Worm (Caenorhabditis elegans) whole organism, young adult: ENCODE results near the gene C27D8.3.

Experiments used
- B0261.1 ChIP-seq: sonication (generic microtip); optimal IDR thresholded peaks from 2 replicates; lab custom pipeline; 2016; ENCODE audit warnings: mild to moderate bottlenecking, missing genetic modification characterization, moderate library complexity, missing compliant biosample characterization
- B0336.3 ChIP-seq: fragments of 200-800 bp; sonication (Bioruptor generic); IDR thresholded peaks from 2 replicates; pipeline ENCODE4 v1.3.6; 2022; ENCODE audit warnings: missing genetic modification characterization, missing compliant biosample characterization
- D2030.7 ChIP-seq: fragments of 200-800 bp; sonication (Bioruptor generic); IDR thresholded peaks from 2 replicates; pipeline ENCODE4 v1.3.6; 2022; ENCODE audit warnings: missing genetic modification reagents, missing genetic modification characterization, missing compliant biosample characterization
- F33H1.4 ChIP-seq: fragments of 200-800 bp; sonication (Bioruptor generic); IDR thresholded peaks from 2 replicates; pipeline ENCODE4 v1.3.6; 2022; ENCODE audit warnings: missing genetic modification reagents, missing genetic modification characterization, missing compliant biosample characterization
- F49E8.2 ChIP-seq: sonication (generic microtip); optimal IDR thresholded peaks from 3 replicates; lab custom pipeline; 2017; ENCODE audit warnings: missing genetic modification characterization, mild to moderate bottlenecking, missing compliant biosample characterization, antibody characterized with exemption, moderate library complexity; ENCODE audit not compliant: insufficient read depth
- T26A5.8 ChIP-seq: sonication (generic microtip); optimal IDR thresholded peaks from 2 replicates; lab custom pipeline; 2016; ENCODE audit warnings: missing genetic modification characterization, missing compliant biosample characterization
- Y53G8AR.9 ChIP-seq: fragments of 200-800 bp; sonication (Bioruptor generic); conservative IDR thresholded peaks from 2 replicates; pipeline ENCODE4 v1.3.6; 2022; ENCODE audit warnings: missing genetic modification reagents, missing genetic modification characterization, missing compliant biosample characterization
- Y56A3A.18 ChIP-seq: fragments of 200-800 bp; sonication (Bioruptor generic); IDR thresholded peaks from 2 replicates; pipeline ENCODE4 v1.3.6; 2022; ENCODE audit warnings: missing genetic modification reagents, missing genetic modification characterization, missing compliant biosample characterization
- Y67H2A.10 ChIP-seq: fragments of 200-800 bp; sonication (Bioruptor generic); conservative IDR thresholded peaks from 2 replicates; pipeline ENCODE4 v1.3.6; 2022; ENCODE audit warnings: missing genetic modification reagents, missing genetic modification characterization, missing compliant biosample characterization
- athp-1 ChIP-seq: sonication (generic microtip); optimal IDR thresholded peaks from 2 replicates; lab custom pipeline; 2017; ENCODE audit warnings: mild to moderate bottlenecking, missing genetic modification characterization, missing compliant biosample characterization
- ceh-58 ChIP-seq: fragments of 200-800 bp; sonication (Bioruptor generic); IDR thresholded peaks from 2 replicates; pipeline ENCODE4 v1.3.6; 2022; ENCODE audit warnings: missing genetic modification characterization, missing compliant biosample characterization
- ceh-79 ChIP-seq: sonication (generic microtip); optimal IDR thresholded peaks from 2 replicates; lab custom pipeline; 2017; ENCODE audit warnings: mild to moderate bottlenecking, missing genetic modification characterization, missing compliant biosample characterization
- dpff-1 ChIP-seq: sonication (generic microtip); optimal IDR thresholded peaks from 2 replicates; lab custom pipeline; 2017; ENCODE audit warnings: mild to moderate bottlenecking, missing genetic modification characterization, missing compliant biosample characterization
- dpl-1 ChIP-seq: fragments of 150-350 bp; optimal IDR thresholded peaks from 2 replicates; lab custom pipeline; 2014; ENCODE audit warnings: missing biosample characterization, missing genetic modification reagents, missing genetic modification characterization
- egl-44 ChIP-seq: fragments of 200-800 bp; sonication (Bioruptor generic); IDR thresholded peaks from 2 replicates; pipeline ENCODE4 v1.3.6; 2022; ENCODE audit warnings: missing genetic modification reagents, missing genetic modification characterization, missing compliant biosample characterization
- ets-4 ChIP-seq: fragments of 200-800 bp; sonication (Bioruptor generic); optimal IDR thresholded peaks from 2 replicates; lab custom pipeline; 2018; ENCODE audit warnings: mild to moderate bottlenecking, missing genetic modification characterization, missing compliant biosample characterization
- fkh-3 ChIP-seq: sonication (generic microtip); optimal IDR thresholded peaks from 2 replicates; lab custom pipeline; 2016; ENCODE audit warnings: mild to moderate bottlenecking, missing genetic modification characterization, missing compliant biosample characterization
- him-1 ChIP-seq: sonication (generic microtip); optimal IDR thresholded peaks from 2 replicates; lab custom pipeline; 2016; ENCODE audit warnings: missing genotype, missing genetic modification reagents, missing genetic modification characterization, missing compliant biosample characterization
- hlh-12 ChIP-seq: sonication (generic microtip); optimal IDR thresholded peaks from 2 replicates; lab custom pipeline; 2016; ENCODE audit warnings: missing genetic modification characterization, missing compliant biosample characterization
- hmg-1.2 ChIP-seq: fragments of 200-800 bp; sonication (Bioruptor generic); IDR thresholded peaks from 2 replicates; pipeline ENCODE4 v1.3.6; 2022; ENCODE audit warnings: missing genetic modification reagents, missing genetic modification characterization, missing compliant biosample characterization
- lin-54 ChIP-seq: fragments of 200-800 bp; sonication (Bioruptor generic); optimal IDR thresholded peaks from 2 replicates; lab custom pipeline; 2018; ENCODE audit warnings: mild to moderate bottlenecking, missing genetic modification characterization, missing compliant biosample characterization
- lsl-1 ChIP-seq: fragments of 200-800 bp; sonication (Bioruptor generic); optimal IDR thresholded peaks from 2 replicates; lab custom pipeline; 2018; ENCODE audit warnings: mild to moderate bottlenecking, missing genetic modification characterization, moderate library complexity, missing compliant biosample characterization
- madf-10 ChIP-seq: sonication (generic microtip); optimal IDR thresholded peaks from 2 replicates; lab custom pipeline; 2016; ENCODE audit warnings: mild to moderate bottlenecking, missing genetic modification characterization, missing compliant biosample characterization
- madf-6 ChIP-seq: fragments of 200-800 bp; sonication (Bioruptor generic); IDR thresholded peaks from 2 replicates; pipeline ENCODE4 v1.3.6; 2022; ENCODE audit warnings: missing genetic modification reagents, missing genetic modification characterization, missing compliant biosample characterization
- mcd-1 ChIP-seq: fragments of 200-800 bp; sonication (Bioruptor generic); IDR thresholded peaks from 2 replicates; pipeline ENCODE4 v1.3.6; 2022; ENCODE audit warnings: missing genetic modification reagents, missing genetic modification characterization, missing compliant biosample characterization
- nhr-179 ChIP-seq: sonication (generic microtip); optimal IDR thresholded peaks from 2 replicates; lab custom pipeline; 2016; ENCODE audit warnings: mild to moderate bottlenecking, missing genetic modification characterization, missing compliant biosample characterization
- pbrm-1 ChIP-seq: fragments of 200-800 bp; sonication (Bioruptor generic); IDR thresholded peaks from 2 replicates; pipeline ENCODE4 v1.3.6; 2022; ENCODE audit warnings: missing genetic modification reagents, missing genetic modification characterization, missing compliant biosample characterization
- snpc-1.3 ChIP-seq: sonication (generic microtip); optimal IDR thresholded peaks from 2 replicates; lab custom pipeline; 2017; ENCODE audit warnings: missing genetic modification characterization, mild to moderate bottlenecking, missing compliant biosample characterization, antibody characterized with exemption, moderate library complexity, missing genotype, missing genetic modification reagents; ENCODE audit not compliant: insufficient read depth
- snpc-3.4 ChIP-seq: sonication (generic microtip); optimal IDR thresholded peaks from 2 replicates; lab custom pipeline; 2017; ENCODE audit warnings: missing genetic modification characterization, mild to moderate bottlenecking, missing compliant biosample characterization, antibody characterized with exemption, moderate library complexity, missing genotype, missing genetic modification reagents
- snpc-4 ChIP-seq, 5 experiments: fragments of 150-350 bp in 1 of 5; sonication (generic microtip) in 4 of 5; optimal IDR thresholded peaks; 2 replicates each; lab custom pipeline; 2014 to 2018; ENCODE audit warnings: missing genetic modification characterization in 5 of 5, missing biosample characterization in 3 of 5, antibody characterized with exemption in 2 of 5, mild to moderate bottlenecking in 2 of 5, missing compliant biosample characterization in 2 of 5, missing genotype in 2 of 5, moderate library complexity in 2 of 5, missing genetic modification reagents in 1 of 5
- tbp1 ChIP-seq: fragments of 200-800 bp; sonication (Bioruptor generic); optimal IDR thresholded peaks from 2 replicates; lab custom pipeline; 2018; ENCODE audit warnings: mild to moderate bottlenecking, missing genetic modification characterization, missing compliant biosample characterization
- ztf-25 ChIP-seq: fragments of 200-800 bp; sonication (Bioruptor generic); IDR thresholded peaks from 2 replicates; pipeline ENCODE4 v1.3.6; 2022; ENCODE audit warnings: missing genetic modification reagents, missing genetic modification characterization, missing compliant biosample characterization

Gene C27D8.3

ce11 chrIV:12685827-12686226 lies 25.7 kb downstream of the C27D8.3 start:
- TF ChIP-seq Y53G8AR.9 (GFP tag; lab: Robert Waterston, UW) = no peak
- no peak for TF ChIP-seq hlh-12
- TF ChIP-seq snpc-4 (GFP tag; optimal IDR thresholded peaks at IDR 0.05; lab: Kevin White, UChicago) = no peak
- TF ChIP-seq snpc-4 (tag; optimal IDR thresholded peaks at IDR 0.05; lab: Kevin White, UChicago) = no peak
- TF ChIP-seq F33H1.4 (GFP tag; lab: Robert Waterston, UW) = no peak

DNA sequence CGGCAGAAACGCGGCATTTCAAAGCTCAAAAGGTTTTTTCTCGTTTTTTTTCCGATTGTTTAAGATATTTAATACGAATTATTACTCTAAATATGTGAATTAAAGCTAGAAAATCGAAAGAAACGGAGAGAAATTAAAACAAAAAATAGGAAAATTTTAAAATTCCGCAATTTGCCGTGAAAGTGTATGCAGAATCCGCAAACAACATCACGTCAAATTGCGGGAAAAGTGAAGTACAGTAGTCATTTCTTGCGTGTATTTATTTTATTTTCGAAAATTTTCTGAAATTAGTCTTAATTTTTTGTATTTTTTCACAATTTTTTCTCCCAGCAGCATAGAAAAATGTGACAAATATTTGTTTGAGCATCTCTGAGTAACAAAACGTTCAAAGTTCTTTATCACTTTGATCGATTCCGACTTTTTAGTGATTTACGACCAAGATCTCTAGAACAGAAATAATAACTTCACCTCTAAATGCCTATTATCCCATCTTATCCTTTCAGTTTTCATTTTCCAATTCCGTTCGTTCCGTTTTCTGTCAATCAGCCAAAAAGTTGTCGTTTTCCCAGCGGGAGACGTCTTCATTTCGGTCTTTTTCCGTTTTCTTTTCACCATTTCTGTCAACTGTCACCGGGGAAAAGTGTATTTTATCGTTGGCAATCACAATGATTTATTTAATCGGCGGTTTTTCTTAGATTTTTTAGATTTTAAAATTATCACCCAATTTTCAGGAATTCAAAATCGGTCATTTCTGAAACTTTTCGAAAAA lies 26.5 kb downstream of the C27D8.3 start:
- peak; percentile 39 for TF ChIP-seq F49E8.2 (tag; lab: Kevin White, UChicago)
- peak; percentile 10 for TF ChIP-seq snpc-3.4
- no peak for TF ChIP-seq nhr-179
- TF ChIP-seq lin-54 (GFP tag; lab: Kevin White, UChicago) = peak; percentile 49
- TF ChIP-seq hmg-1.2 (GFP tag; lab: Robert Waterston, UW) = peak; percentile 23; the same call in 1 of the 2 replicates
- peak; percentile 51; the same call in 1 of the 2 replicates for TF ChIP-seq madf-6 (GFP tag; lab: Robert Waterston, UW)
- TF ChIP-seq D2030.7 (GFP tag; lab: Robert Waterston, UW) = peak; percentile 49; the same call in 1 of the 2 replicates
- peak; percentile 54 for TF ChIP-seq snpc-1.3 (tag; lab: Kevin White, UChicago)
- TF ChIP-seq snpc-4 (GFP tag; optimal IDR thresholded peaks at IDR 0.05; lab: Kevin White, UChicago) = no peak
- peak in 2 of 4 experiments; percentile 14 to 31 for TF ChIP-seq snpc-4 (tag; optimal IDR thresholded peaks at IDR 0.05; lab: Kevin White, UChicago)
- TF ChIP-seq lsl-1 (GFP tag; lab: Kevin White, UChicago) = peak; percentile 80
- TF ChIP-seq madf-10 (tag; lab: Kevin White, UChicago) = no peak
- TF ChIP-seq fkh-3 (tag; lab: Kevin White, UChicago) = no peak
- TF ChIP-seq ztf-25 (GFP tag; lab: Robert Waterston, UW) = no peak
- peak; percentile 17 for TF ChIP-seq tbp1 (GFP tag; lab: Kevin White, UChicago)

- TF ChIP-seq madf-6 (GFP tag; lab: Robert Waterston, UW) = no peak
- TF ChIP-seq dpl-1 (GFP tag; lab: Kevin White, UChicago) = peak; percentile 38
- no peak for TF ChIP-seq ets-4 (GFP tag; lab: Kevin White, UChicago)
These were observed 27.2 kb downstream of the C27D8.3 start, which contains the start of gene prmt-9 for ce11 chrIV:12684341-12684740. TSS of gene prmt-9 (minus strand) at chrIV:12684378.

DNA sequence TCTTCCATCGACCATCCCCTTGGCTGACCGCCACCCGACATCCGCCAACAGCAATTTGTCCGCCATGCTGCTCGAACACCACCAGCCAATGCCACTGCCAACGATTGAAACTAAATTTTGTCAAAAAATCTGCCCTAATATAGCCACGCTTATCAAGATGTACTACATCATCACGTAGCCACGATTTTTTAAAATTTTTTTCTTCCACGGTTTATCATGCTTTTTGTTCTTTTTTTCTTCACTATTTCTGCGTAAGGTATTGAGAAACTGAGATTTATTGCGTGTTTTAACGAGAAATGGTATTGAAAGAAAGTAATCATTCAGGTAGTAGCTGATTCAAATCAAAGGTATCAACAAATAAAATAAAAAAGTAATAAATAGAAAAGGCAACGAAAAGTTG lies 34.4 kb downstream of the C27D8.3 start, which contains the start of gene T23B5.6:
Gene T23B5.6, minus strand, starts transcription at position 101 of the 400 bp plus-strand sequence.
- peak; percentile 18 for TF ChIP-seq him-1 (tag; lab: Kevin White, UChicago)

- TF ChIP-seq B0261.1 (tag; lab: Kevin White, UChicago) (no peak), lsl-1 (GFP tag; lab: Kevin White, UChicago) (no peak), ceh-58 (GFP tag; lab: Robert Waterston, UW) (no peak), B0336.3 (GFP tag; lab: Robert Waterston, UW) (no peak), tbp1 (GFP tag; lab: Kevin White, UChicago) (no peak), ceh-79 (tag; lab: Kevin White, UChicago) (no peak), athp-1 (tag; lab: Kevin White, UChicago) (no peak), ztf-25 (GFP tag; lab: Robert Waterston, UW) (no peak), mcd-1 (GFP tag; lab: Robert Waterston, UW) (no peak), egl-44 (GFP tag; lab: Robert Waterston, UW) (no peak), pbrm-1 (no peak), T26A5.8 (tag; lab: Kevin White, UChicago) (no peak), madf-10 (tag; lab: Kevin White, UChicago) (no peak), dpff-1 (tag; lab: Kevin White, UChicago) (no peak), him-1 (tag; lab: Kevin White, UChicago) (no peak), Y56A3A.18 (no peak), Y67H2A.10 (GFP tag; lab: Robert Waterston, UW) (no peak)
These were observed 36.8 kb downstream of the C27D8.3 start, which contains the start of gene T23B5.4 for ce11 chrIV:12674700-12675099. TSS of gene T23B5.4 (plus strand) at chrIV:12675000.
